Worm (Caenorhabditis elegans): ENCODE results near the gene pho-4.

ce11 chrII:5194066-5194465 is 44.2 kb downstream of the pho-4 start, which contains the start of gene msp-49:
- TF ChIP-seq skn-1 (tag; optimal IDR thresholded peaks at IDR 0.05) (no peak), nhr-237 (tag; optimal IDR thresholded peaks at IDR 0.05) (no peak), jun-1 (tag; optimal IDR thresholded peaks at IDR 0.05) (no peak), nhr-28 (tag; optimal IDR thresholded peaks at IDR 0.05) (no peak), hlh-30 (tag; optimal IDR thresholded peaks at IDR 0.05; ENCODE audit: insufficient read depth) (no peak), snpc-4 (tag; optimal IDR thresholded peaks at IDR 0.05) (no peak), sdz-12 (GFP tag; optimal IDR thresholded peaks at IDR 0.05) (no peak), nhr-77 (tag; optimal IDR thresholded peaks at IDR 0.05) (no peak), ztf-11 (tag; optimal IDR thresholded peaks at IDR 0.05) (no peak), R02D3.7 (tag; optimal IDR thresholded peaks at IDR 0.05) (no peak), tra-1 (GFP tag; IDR thresholded peaks at IDR 0.05) (no peak), aha-1 (tag) (no peak), mxl-3 (GFP tag; optimal IDR thresholded peaks at IDR 0.05) (no peak)
